Fruit fly (Drosophila melanogaster) Kc167 (cell line): ENCODE results near the gene Arl6IP1.

ENCODE experiments used
- Myc ChIP-seq: fragments of >200 bp; optimal IDR thresholded peaks from 2 replicates; lab custom pipeline; 2017; ENCODE audit warnings: missing external identifiers
- Sin3A ChIP-seq: fragments of >200 bp; optimal IDR thresholded peaks from 2 replicates; lab custom pipeline; 2018; ENCODE audit warnings: missing external identifiers
- h ChIP-seq: fragments of >200 bp; optimal IDR thresholded peaks from 3 replicates; lab custom pipeline; 2018; ENCODE audit warnings: missing external identifiers
- insv ChIP-seq: fragments of >200 bp; optimal IDR thresholded peaks from 3 replicates; lab custom pipeline; 2018; ENCODE audit warnings: missing external identifiers
- psq ChIP-seq: fragments of >200 bp; optimal IDR thresholded peaks from 2 replicates; lab custom pipeline; 2017; ENCODE audit warnings: missing external identifiers
- ttk ChIP-seq: sonication (Bioruptor generic); optimal IDR thresholded peaks from 2 replicates; lab custom pipeline; 2017; ENCODE audit warnings: missing external identifiers

- TF ChIP-seq Myc (lab: Kevin White, UChicago) = no peak
- no peak for TF ChIP-seq insv
- TF ChIP-seq Sin3A (lab: Kevin White, UChicago) = no peak
- TF ChIP-seq psq = no peak
- no peak for TF ChIP-seq ttk (lab: Kevin White, UChicago)
- TF ChIP-seq h (lab: Kevin White, UChicago) = no peak
Observed at dm6 chr3R:16599647-16600046, 43.8 kb upstream of the Arl6IP1 start.
